Fruit fly (Drosophila melanogaster): ENCODE measurements around the gene TTLL3A.

TTLL3A gene

DNA sequence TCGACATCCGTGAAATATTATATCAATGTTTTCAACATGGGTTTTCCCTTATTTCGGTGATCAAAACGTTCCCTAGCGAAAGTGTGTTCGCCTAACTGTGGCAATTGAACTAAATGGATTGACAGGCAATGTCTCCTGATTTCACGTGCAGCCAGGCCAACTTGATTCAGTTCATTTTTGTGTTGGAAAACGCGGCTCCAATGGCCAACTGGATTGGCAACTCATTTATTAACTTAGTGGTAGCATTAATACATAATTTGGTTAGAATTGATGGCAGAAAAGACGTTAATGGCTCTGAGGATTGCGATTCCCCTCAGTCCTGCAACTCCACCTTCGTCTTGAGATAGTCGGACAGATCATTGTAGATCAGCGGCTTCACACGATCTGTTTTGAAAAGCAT lies 53.4 kb downstream of the TTLL3A start, which contains the start of gene CG11327:
CG11327 (minus strand) TSS at position 101 of the 400 bp plus-strand sequence.
- TF ChIP-seq trem (tag; optimal IDR thresholded peaks at IDR 0.05) (peak; percentile 7), Ssrp (tag; optimal IDR thresholded peaks at IDR 0.05) (no peak)
